Fruit fly (Drosophila melanogaster) whole organism, adult: ENCODE measurements around the gene CG14543.

ENCODE experiments used
- CG14711 ChIP-seq: fragments of 200-800 bp; sonication (Bioruptor generic); optimal IDR thresholded peaks from 2 replicates; lab custom pipeline; 2018; ENCODE audit warnings: missing biosample characterization, mild to moderate bottlenecking, missing genetic modification characterization, moderate library complexity
- CG7101 ChIP-seq: fragments of 200-800 bp; sonication (Bioruptor generic); optimal IDR thresholded peaks from 2 replicates; lab custom pipeline; 2018; ENCODE audit warnings: missing biosample characterization, mild to moderate bottlenecking, missing genetic modification characterization, moderate library complexity
- tj ChIP-seq: fragments of 200-800 bp; sonication (Bioruptor generic); optimal IDR thresholded peaks from 3 replicates; lab custom pipeline; 2017; ENCODE audit warnings: missing biosample characterization, mild to moderate bottlenecking, missing genetic modification characterization, moderate library complexity

DNA sequence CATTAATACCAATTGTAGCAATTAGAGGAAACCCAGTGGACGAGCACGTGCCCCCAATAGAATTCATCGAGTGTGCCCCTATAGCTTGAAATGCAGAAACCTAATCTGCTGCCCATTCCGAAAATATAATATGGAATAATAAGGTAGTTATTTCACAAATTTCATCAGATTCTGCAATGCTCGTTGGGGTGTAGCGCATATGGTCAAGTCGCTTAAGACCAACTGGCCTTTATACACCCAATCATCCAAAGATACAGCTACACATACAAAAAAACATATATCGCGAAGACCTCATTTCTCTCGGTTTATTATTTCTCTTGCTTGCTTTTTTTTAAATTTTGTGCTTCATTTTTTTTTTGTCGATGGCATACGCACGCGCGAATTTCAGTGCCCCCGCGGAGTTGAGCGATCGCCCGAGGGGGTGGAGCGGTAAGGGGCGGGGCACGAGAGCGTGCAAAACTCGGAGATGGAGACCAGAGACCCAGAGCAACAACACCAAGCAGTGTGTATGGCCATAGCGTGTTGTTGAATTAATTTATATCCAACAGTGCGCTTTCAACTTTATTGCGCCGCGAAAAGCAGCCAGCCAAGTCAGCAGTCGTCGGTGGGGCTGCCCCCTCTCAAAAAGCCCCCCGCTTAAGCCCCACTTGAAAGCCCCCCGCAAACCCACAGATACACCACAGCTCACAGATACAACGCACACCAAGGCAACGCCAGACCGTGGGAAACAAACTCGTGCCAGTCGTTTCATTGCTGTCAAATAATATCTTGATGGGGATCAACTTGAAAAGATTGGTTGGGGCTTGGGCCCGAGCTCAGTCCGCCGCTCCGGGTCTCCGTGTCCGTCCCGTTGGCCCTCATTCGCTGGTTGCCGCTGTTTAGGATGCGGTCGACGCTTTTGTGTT lies 48.2 kb upstream of the CG14543 start:
- TF ChIP-seq CG7101 (tag; lab: Kevin White, UChicago) (no peak), CG14711 (tag; lab: Kevin White, UChicago) (no peak), tj (GFP tag; lab: Kevin White, UChicago) (peak; percentile 100)
